Worm (Caenorhabditis elegans) whole organism, L1 larva: Measurements from ENCODE around the gene nlp-35.
A peak's percentile ranks its signal among the peaks of the same experiment; 100 is the strongest.

Experiments
- ama-1 ChIP-seq: fragments of 150-350 bp; optimal IDR thresholded peaks from 2 replicates; lab custom pipeline; 2014
- ceh-82 ChIP-seq, 3 experiments: fragments of 150-350 bp in 1 of 3; sonication (generic microtip) in 2 of 3; optimal IDR thresholded peaks; 2 replicates each; lab custom pipeline; 2014 to 2017; ENCODE audit warnings: missing biosample characterization in 3 of 3, missing genetic modification characterization in 3 of 3
- egl-13 ChIP-seq: sonication (generic microtip); optimal IDR thresholded peaks from 2 replicates; lab custom pipeline; 2016; ENCODE audit warnings: missing genotype, missing genetic modification reagents, missing genetic modification characterization, missing compliant biosample characterization
- egl-27 ChIP-seq, 2 experiments: fragments of 150-350 bp in 1 of 2; sonication (generic microtip); optimal IDR thresholded peaks; 3 replicates each; lab custom pipeline; 2017 to 2018; ENCODE audit warnings: missing biosample characterization in 2 of 2, missing genetic modification characterization in 2 of 2, missing genetic modification reagents in 2 of 2
- elt-2 ChIP-seq: sonication (generic microtip); optimal IDR thresholded peaks from 2 replicates; lab custom pipeline; 2016; ENCODE audit warnings: missing genetic modification characterization, mild to moderate bottlenecking, inconsistent platforms, missing compliant biosample characterization, missing genetic modification reagents
- ets-5 ChIP-seq: fragments of 200-800 bp; sonication (Bioruptor generic); IDR thresholded peaks from 2 replicates; pipeline ENCODE4 v1.3.6; 2022; ENCODE audit warnings: missing genetic modification characterization, missing compliant biosample characterization
- fos-1 ChIP-seq: fragments of 150-350 bp; optimal IDR thresholded peaks from 2 replicates; lab custom pipeline; 2014; ENCODE audit warnings: missing biosample characterization, missing genetic modification characterization
- lin-15B ChIP-seq: fragments of 150-350 bp; sonication (generic microtip); optimal IDR thresholded peaks from 3 replicates; lab custom pipeline; 2014; ENCODE audit warnings: missing biosample characterization, missing genetic modification characterization
- lin-39 ChIP-seq: fragments of 150-350 bp; optimal IDR thresholded peaks from 2 replicates; lab custom pipeline; 2014; ENCODE audit warnings: missing biosample characterization, missing genetic modification reagents, missing genetic modification characterization
- mep-1 ChIP-seq: fragments of 150-350 bp; optimal IDR thresholded peaks from 2 replicates; lab custom pipeline; 2014; ENCODE audit warnings: missing biosample characterization, missing genetic modification characterization
- nhr-19 ChIP-seq: fragments of 200-800 bp; sonication (Bioruptor generic); conservative IDR thresholded peaks from 2 replicates; pipeline ENCODE4 v1.3.6; 2022; ENCODE audit warnings: missing genetic modification characterization, missing compliant biosample characterization
- nhr-76 ChIP-seq: sonication (generic microtip); optimal IDR thresholded peaks from 2 replicates; lab custom pipeline; 2017; ENCODE audit warnings: missing biosample characterization, missing genetic modification characterization
- unc-62 ChIP-seq: fragments of 150-350 bp; optimal IDR thresholded peaks from 2 replicates; lab custom pipeline; 2014; ENCODE audit warnings: missing biosample characterization, missing genetic modification reagents, missing genetic modification characterization
- zag-1 ChIP-seq: fragments of 150-350 bp; optimal IDR thresholded peaks from 2 replicates; lab custom pipeline; 2014; ENCODE audit warnings: missing biosample characterization, missing genetic modification characterization

- TF ChIP-seq mep-1 (tag; lab: Kevin White, UChicago) = no peak
- TF ChIP-seq zag-1 (tag; lab: Kevin White, UChicago) = no peak
- no peak for TF ChIP-seq ama-1 (lab: Kevin White, UChicago)
- no peak for TF ChIP-seq lin-39 (tag; lab: Kevin White, UChicago)
- peak; percentile 51 for TF ChIP-seq elt-2 (tag; lab: Kevin White, UChicago)
- no peak for TF ChIP-seq lin-15B (tag; lab: Kevin White, UChicago)
- no peak for TF ChIP-seq fos-1 (tag; lab: Kevin White, UChicago)
- no peak for TF ChIP-seq ceh-82 (tag; optimal IDR thresholded peaks at IDR 0.05; lab: Kevin White, UChicago)
- TF ChIP-seq egl-27 (tag; optimal IDR thresholded peaks at IDR 0.05; lab: Kevin White, UChicago) = no peak
- no peak for TF ChIP-seq nhr-19 (GFP tag; lab: Robert Waterston, UW)
- no peak for TF ChIP-seq ets-5
- TF ChIP-seq unc-62 (GFP tag; lab: Kevin White, UChicago) = no peak
- no peak for TF ChIP-seq egl-13 (tag; lab: Kevin White, UChicago)
- TF ChIP-seq nhr-76 = no peak
These were observed 8.3 kb upstream of the nlp-35 start for ce11 chrIV:9527002-9527401.
